Worm (Caenorhabditis elegans): Measurements from ENCODE around the gene srh-99.

The srh-99 gene

ce11 chrII:3741584-3741983 lies 25.2 kb upstream of the srh-99 start, which contains the start of gene F12E12.1:
Gene F12E12.1, plus strand, starts transcription at chrII:3741884.
- TF ChIP-seq ceh-90 (tag; optimal IDR thresholded peaks at IDR 0.05) (no peak), ama-1 (optimal IDR thresholded peaks at IDR 0.05) (no peak), unc-86 (tag; optimal IDR thresholded peaks at IDR 0.05) (no peak), egl-13 (tag; optimal IDR thresholded peaks at IDR 0.05) (no peak), vab-15 (tag; optimal IDR thresholded peaks at IDR 0.05) (no peak), nhr-20 (tag; optimal IDR thresholded peaks at IDR 0.05) (no peak), nhr-47 (tag; optimal IDR thresholded peaks at IDR 0.05) (no peak), efl-1 (optimal IDR thresholded peaks at IDR 0.05) (no peak), efl-1 (GFP tag; optimal IDR thresholded peaks at IDR 0.05 in 1 of 2) (no peak), irx-1 (tag; optimal IDR thresholded peaks at IDR 0.05) (no peak), rnt-1 (tag; optimal IDR thresholded peaks at IDR 0.05) (no peak), mdl-1 (tag; optimal IDR thresholded peaks at IDR 0.05) (no peak), pqm-1 (tag; optimal IDR thresholded peaks at IDR 0.05) (no peak), C34B4.2 (tag; optimal IDR thresholded peaks at IDR 0.05) (no peak)

- TF ChIP-seq pag-3 (tag; optimal IDR thresholded peaks at IDR 0.05; ENCODE audit: borderline replicate concordance, insufficient read depth) (no peak), nhr-71 (tag; optimal IDR thresholded peaks at IDR 0.05) (no peak), nhr-77 (tag; optimal IDR thresholded peaks at IDR 0.05) (no peak)
These were observed 23.3 kb upstream of the srh-99 start, which contains the start of gene F12E12.2 for ce11 chrII:3739647-3740046. Gene F12E12.2, plus strand, starts transcription at chrII:3739947.

- TF ChIP-seq F16B12.6 (tag; optimal IDR thresholded peaks at IDR 0.05) (no peak), snpc-4 (tag; optimal IDR thresholded peaks at IDR 0.05) (no peak), lin-39 (tag; optimal IDR thresholded peaks at IDR 0.05) (no peak), rnt-1 (tag; optimal IDR thresholded peaks at IDR 0.05) (no peak), sox-4 (tag; optimal IDR thresholded peaks at IDR 0.05) (no peak), aha-1 (tag; optimal IDR thresholded peaks at IDR 0.05) (no peak), ces-1 (GFP tag; optimal IDR thresholded peaks at IDR 0.05) (no peak), hlh-4 (tag; optimal IDR thresholded peaks at IDR 0.05) (no peak)
These were observed 20.6 kb upstream of the srh-99 start, which contains the start of gene F12E12.6 for ce11 chrII:3736893-3737375. Gene F12E12.6, minus strand, starts transcription at chrII:3736943.

- TF ChIP-seq nhr-90 (tag; optimal IDR thresholded peaks at IDR 0.05; ENCODE audit: poor library complexity) (no peak), C04F5.9 (tag; optimal IDR thresholded peaks at IDR 0.05) (no peak), C34B4.2 (tag; optimal IDR thresholded peaks at IDR 0.05) (no peak), mep-1 (tag; optimal IDR thresholded peaks at IDR 0.05) (no peak), elt-2 (tag; optimal IDR thresholded peaks at IDR 0.05) (no peak), F16B12.6 (tag; optimal IDR thresholded peaks at IDR 0.05) (no peak), vab-15 (tag; optimal IDR thresholded peaks at IDR 0.05) (no peak), C16A3.4 (tag; optimal IDR thresholded peaks at IDR 0.05) (no peak), nhr-28 (tag; optimal IDR thresholded peaks at IDR 0.05) (no peak), hlh-17 (GFP tag; optimal IDR thresholded peaks at IDR 0.05; ENCODE audit: borderline replicate concordance) (no peak), lin-13 (GFP tag; optimal IDR thresholded peaks at IDR 0.05) (no peak)
These were observed 15.4 kb upstream of the srh-99 start, which contains the start of the genes sdz-12 and bath-31 for ce11 chrII:3731723-3732122. Gene sdz-12, minus strand, starts transcription at chrII:3731823. Gene bath-31, plus strand, starts transcription at chrII:3731973.

ce11 chrII:3727996-3728395 lies 11.6 kb upstream of the srh-99 start, which contains the start of gene C46E10.8:
Gene C46E10.8, minus strand, starts transcription at chrII:3728096.
- no peak for TF ChIP-seq C04F5.9 (tag; optimal IDR thresholded peaks at IDR 0.05)
- no peak for TF ChIP-seq ceh-8 (GFP tag; optimal IDR thresholded peaks at IDR 0.05)
- no peak for TF ChIP-seq hlh-17 (GFP tag; optimal IDR thresholded peaks at IDR 0.05; ENCODE audit: borderline replicate concordance)
- TF ChIP-seq nhr-76 (tag; optimal IDR thresholded peaks at IDR 0.05): no peak
- no peak for TF ChIP-seq hlh-4 (tag; optimal IDR thresholded peaks at IDR 0.05)
- TF ChIP-seq skn-1 (tag; optimal IDR thresholded peaks at IDR 0.05): no peak
- TF ChIP-seq unc-62 (GFP tag; optimal IDR thresholded peaks at IDR 0.05): no peak
- no peak for TF ChIP-seq snpc-4 (tag; optimal IDR thresholded peaks at IDR 0.05)
- no peak for TF ChIP-seq mdl-1 (tag; optimal IDR thresholded peaks at IDR 0.05)
- no peak for TF ChIP-seq aly-2 (tag; optimal IDR thresholded peaks at IDR 0.05)
- no peak for TF ChIP-seq C16A3.4 (tag; optimal IDR thresholded peaks at IDR 0.05)
- no peak for TF ChIP-seq grh-1 (GFP tag; IDR thresholded peaks at IDR 0.05)
- TF ChIP-seq nhr-90 (tag; optimal IDR thresholded peaks at IDR 0.05; ENCODE audit: poor library complexity): no peak
- no peak for TF ChIP-seq xbp-1 (tag; optimal IDR thresholded peaks at IDR 0.05)
- no peak for TF ChIP-seq fkh-4 (tag; optimal IDR thresholded peaks at IDR 0.05; ENCODE audit: borderline replicate concordance)
- no peak for TF ChIP-seq jun-1 (tag; optimal IDR thresholded peaks at IDR 0.05)
